Fruit fly (Drosophila melanogaster): ENCODE results near the gene CG42688.
A peak's percentile ranks its signal among the peaks of the same experiment; 100 is the strongest.

Gene CG42688

dm6 chr2L:19196443-19197044 is 13.9 kb upstream of the CG42688 start (continued):
- TF ChIP-seq CG13123 (GFP tag; optimal IDR thresholded peaks at IDR 0.05): no peak
- TF ChIP-seq ATbp (GFP tag; optimal IDR thresholded peaks at IDR 0.05): peak; percentile 40
- no peak for TF ChIP-seq CG7271 (tag; optimal IDR thresholded peaks at IDR 0.05)
- no peak for TF ChIP-seq CG18476 (GFP tag; optimal IDR thresholded peaks at IDR 0.05)
- peak; percentile 34; the same call in 1 of the 2 replicates for TF ChIP-seq CG11247 (GFP tag; IDR thresholded peaks at IDR 0.05)
- no peak for TF ChIP-seq repo (GFP tag; optimal IDR thresholded peaks at IDR 0.05)
- TF ChIP-seq CG9609 (GFP tag; optimal IDR thresholded peaks at IDR 0.05): peak; percentile 12
- TF ChIP-seq CG6654 (GFP tag; optimal IDR thresholded peaks at IDR 0.05): peak; percentile 29
- no peak for TF ChIP-seq CG2889 (GFP tag; IDR thresholded peaks at IDR 0.05)
- peak; percentile 83 for TF ChIP-seq CG17328 (GFP tag; IDR thresholded peaks at IDR 0.05)
- TF ChIP-seq CG15601 (tag; optimal IDR thresholded peaks at IDR 0.05): peak; percentile 51
- no peak for TF ChIP-seq bigmax (GFP tag; optimal IDR thresholded peaks at IDR 0.05)
- 0 out of 3 replicates have a peak, but pooled peaks have one; percentile 13 for TF ChIP-seq z (GFP tag; IDR thresholded peaks at IDR 0.05)
- peak; percentile 80 for TF ChIP-seq Awh (GFP tag; IDR thresholded peaks at IDR 0.05)
- TF ChIP-seq CG16863 (GFP tag; optimal IDR thresholded peaks at IDR 0.05): peak; percentile 49
- no peak for TF ChIP-seq Dbx (GFP tag; IDR thresholded peaks at IDR 0.05)
- no peak for TF ChIP-seq maf-S (GFP tag; optimal IDR thresholded peaks at IDR 0.05)
- no peak for TF ChIP-seq inv (GFP tag; IDR thresholded peaks at IDR 0.05; ENCODE audit: partially characterized antibody)
- TF ChIP-seq ap (GFP tag; IDR thresholded peaks at IDR 0.05): peak; percentile 44
- no peak for TF ChIP-seq CG12299 (tag; optimal IDR thresholded peaks at IDR 0.05)
- peak; percentile 50 for TF ChIP-seq B-H1 (GFP tag; IDR thresholded peaks at IDR 0.05)
- TF ChIP-seq btn (GFP tag; optimal IDR thresholded peaks at IDR 0.05): peak; percentile 8
- peak; percentile 30 for TF ChIP-seq Fer1 (GFP tag; optimal IDR thresholded peaks at IDR 0.05)
- no peak for TF ChIP-seq CG7963 (GFP tag; IDR thresholded peaks at IDR 0.05; ENCODE audit: partially characterized antibody)
- no peak for TF ChIP-seq ham (GFP tag; IDR thresholded peaks at IDR 0.05)
- peak; percentile 35 for TF ChIP-seq Bdp1 (GFP tag; optimal IDR thresholded peaks at IDR 0.05)
- TF ChIP-seq rib (GFP tag; IDR thresholded peaks at IDR 0.05): no peak
- peak; percentile 2 for TF ChIP-seq CG17802 (tag; optimal IDR thresholded peaks at IDR 0.05)
- TF ChIP-seq CG34224 (GFP tag; IDR thresholded peaks at IDR 0.05; ENCODE audit: partially characterized antibody): no peak
- 0 out of 3 replicates have a peak, but pooled peaks have one; percentile 42 for TF ChIP-seq CG11695 (GFP tag; IDR thresholded peaks at IDR 0.05)
- peak; percentile 68; the same call in 1 of the 2 replicates for TF ChIP-seq ranshi (GFP tag; IDR thresholded peaks at IDR 0.05)
- no peak for TF ChIP-seq HLH54F (GFP tag; optimal IDR thresholded peaks at IDR 0.05)
- TF ChIP-seq ci (GFP tag; IDR thresholded peaks at IDR 0.05): peak; percentile 90
- no peak for TF ChIP-seq emc (GFP tag; optimal IDR thresholded peaks at IDR 0.05)
- TF ChIP-seq CG1792 (GFP tag; optimal IDR thresholded peaks at IDR 0.05): no peak
- peak; percentile 53 for TF ChIP-seq Spps (tag; optimal IDR thresholded peaks at IDR 0.05)
- TF ChIP-seq eve (GFP tag; optimal IDR thresholded peaks at IDR 0.05): no peak
- TF ChIP-seq grn (GFP tag; optimal IDR thresholded peaks at IDR 0.05): no peak
- TF ChIP-seq Fer2 (tag; optimal IDR thresholded peaks at IDR 0.05): no peak
- TF ChIP-seq pros (GFP tag; optimal IDR thresholded peaks at IDR 0.05): peak; percentile 92
- TF ChIP-seq Deaf1 (tag; optimal IDR thresholded peaks at IDR 0.05): no peak
- peak; percentile 80 for TF ChIP-seq CG2712 (tag; optimal IDR thresholded peaks at IDR 0.05)
- TF ChIP-seq Abd-B (GFP tag; optimal IDR thresholded peaks at IDR 0.05): peak; percentile 32
- TF ChIP-seq Adf1 (GFP tag; IDR thresholded peaks at IDR 0.05): no peak
- peak; percentile 13 for TF ChIP-seq Ets65A (GFP tag)
- TF ChIP-seq Trl (optimal IDR thresholded peaks at IDR 0.05): no peak
- peak; percentile 32 for TF ChIP-seq Trl (GFP tag; optimal IDR thresholded peaks at IDR 0.05)
- TF ChIP-seq CG11723 (GFP tag; optimal IDR thresholded peaks at IDR 0.05): peak; percentile 33
- TF ChIP-seq CG33213 (GFP tag; optimal IDR thresholded peaks at IDR 0.05): no peak
- peak; percentile 34 for TF ChIP-seq pnt (GFP tag; optimal IDR thresholded peaks at IDR 0.05)
- TF ChIP-seq ab (GFP tag; optimal IDR thresholded peaks at IDR 0.05): no peak
- TF ChIP-seq CG4617 (GFP tag; optimal IDR thresholded peaks at IDR 0.05; ENCODE audit: borderline replicate concordance): no peak

All from whole organism, embryonic.